Fruit fly (Drosophila melanogaster): ENCODE data around the gene Fic.

Gene Fic

DNA sequence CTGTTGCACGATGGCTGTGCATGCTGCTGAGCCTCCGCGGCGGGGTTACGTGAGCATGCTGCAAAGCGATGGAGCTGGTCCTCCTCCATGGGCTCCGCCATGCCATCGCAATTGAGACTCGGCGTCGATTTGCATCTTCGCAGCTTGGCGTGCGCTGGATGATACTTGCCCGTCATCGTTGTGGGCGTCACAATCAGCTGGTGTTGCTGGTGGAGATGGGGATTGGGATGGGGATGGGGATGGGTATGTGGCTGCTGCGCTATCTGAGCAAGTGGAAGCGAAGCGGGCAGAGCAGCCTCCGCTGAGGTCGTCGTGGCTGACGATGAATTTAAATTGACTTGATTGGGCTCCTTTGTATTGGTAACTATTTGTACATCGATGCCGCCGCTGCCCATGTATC is 39.3 kb downstream of the Fic start (continued):
- TF ChIP-seq Blimp-1 (GFP tag; optimal IDR thresholded peaks at IDR 0.05) (no peak), Sox14 (GFP tag; optimal IDR thresholded peaks at IDR 0.05) (no peak)

- TF ChIP-seq CG6792 (GFP tag; optimal IDR thresholded peaks at IDR 0.05), result no peak
- TF ChIP-seq CG11902 (GFP tag; optimal IDR thresholded peaks at IDR 0.05), result no peak
- no peak for TF ChIP-seq Blimp-1 (GFP tag; optimal IDR thresholded peaks at IDR 0.05)
- peak; percentile 38 for TF ChIP-seq Hr4 (GFP tag; optimal IDR thresholded peaks at IDR 0.05)
- TF ChIP-seq CG6276 (GFP tag; optimal IDR thresholded peaks at IDR 0.05), result peak; percentile 7
- no peak for TF ChIP-seq Lpt (GFP tag; optimal IDR thresholded peaks at IDR 0.05)
- TF ChIP-seq Met (GFP tag; optimal IDR thresholded peaks at IDR 0.05), result no peak
- TF ChIP-seq CG32006 (GFP tag; optimal IDR thresholded peaks at IDR 0.05), result peak; percentile 51
- TF ChIP-seq CG16779 (tag; optimal IDR thresholded peaks at IDR 0.05), result no peak
- TF ChIP-seq cyc (GFP tag; optimal IDR thresholded peaks at IDR 0.05), result no peak
- TF ChIP-seq acj6 (GFP tag; optimal IDR thresholded peaks at IDR 0.05), result no peak
- TF ChIP-seq dsx (GFP tag; optimal IDR thresholded peaks at IDR 0.05; ENCODE audit: poor library complexity, severe bottlenecking), result no peak
- no peak for TF ChIP-seq topi (GFP tag; optimal IDR thresholded peaks at IDR 0.05)
- TF ChIP-seq CG6808 (GFP tag; optimal IDR thresholded peaks at IDR 0.05), result no peak
- TF ChIP-seq pdm3 (GFP tag; optimal IDR thresholded peaks at IDR 0.05), result no peak
- TF ChIP-seq Eip78C (GFP tag), result no peak
- TF ChIP-seq CG11294 (GFP tag; IDR thresholded peaks at IDR 0.05), result no peak
- TF ChIP-seq CG4318 (GFP tag; optimal IDR thresholded peaks at IDR 0.05), result no peak
- TF ChIP-seq achi (GFP tag; optimal IDR thresholded peaks at IDR 0.05), result no peak
- no peak for TF ChIP-seq Gug (GFP tag; IDR thresholded peaks at IDR 0.05)
- TF ChIP-seq CG10631 (GFP tag; optimal IDR thresholded peaks at IDR 0.05), result no peak
- TF ChIP-seq Ets96B (tag; optimal IDR thresholded peaks at IDR 0.05), result no peak
- TF ChIP-seq svp (GFP tag), result peak; percentile 55
- TF ChIP-seq fkh (GFP tag; optimal IDR thresholded peaks at IDR 0.05), result peak; percentile 32
- peak in 1 of 2 experiments; percentile 17 for TF ChIP-seq salr (GFP tag; optimal IDR thresholded peaks at IDR 0.05)
- TF ChIP-seq CG7368 (GFP tag; optimal IDR thresholded peaks at IDR 0.05), result no peak
- TF ChIP-seq dac (GFP tag; optimal IDR thresholded peaks at IDR 0.05), result peak; percentile 6
- TF ChIP-seq CG6854 (GFP tag; optimal IDR thresholded peaks at IDR 0.05), result no peak
- TF ChIP-seq CG31627 (GFP tag; optimal IDR thresholded peaks at IDR 0.05), result no peak
- no peak for TF ChIP-seq CG34406 (GFP tag; optimal IDR thresholded peaks at IDR 0.05)
- no peak for TF ChIP-seq Smox (GFP tag; optimal IDR thresholded peaks at IDR 0.05)
- no peak for TF ChIP-seq CG3919 (GFP tag; optimal IDR thresholded peaks at IDR 0.05)
- TF ChIP-seq Ets21C (GFP tag; optimal IDR thresholded peaks at IDR 0.05), result no peak
- TF ChIP-seq CG11762 (GFP tag; optimal IDR thresholded peaks at IDR 0.05; ENCODE audit: insufficient read depth), result no peak
- no peak for TF ChIP-seq CG8319 (GFP tag; optimal IDR thresholded peaks at IDR 0.05)
- TF ChIP-seq eg (GFP tag; IDR thresholded peaks at IDR 0.05), result peak; percentile 62; the same call in 2 of the 3 replicates
- TF ChIP-seq CG6163 (GFP tag; IDR thresholded peaks at IDR 0.05), result no peak
- no peak for TF ChIP-seq fd59A (GFP tag; optimal IDR thresholded peaks at IDR 0.05)
- TF ChIP-seq Sox14 (GFP tag; optimal IDR thresholded peaks at IDR 0.05), result no peak
- TF ChIP-seq CG8632 (GFP tag; optimal IDR thresholded peaks at IDR 0.05), result no peak
- no peak for TF ChIP-seq OdsH (GFP tag; optimal IDR thresholded peaks at IDR 0.05)
- 0 out of 2 replicates have a peak, but pooled peaks have one; percentile 26 for TF ChIP-seq CG15336 (GFP tag; IDR thresholded peaks at IDR 0.05)
These were observed 40.1 kb downstream of the Fic start for dm6 chr2L:6464270-6464669.

DNA sequence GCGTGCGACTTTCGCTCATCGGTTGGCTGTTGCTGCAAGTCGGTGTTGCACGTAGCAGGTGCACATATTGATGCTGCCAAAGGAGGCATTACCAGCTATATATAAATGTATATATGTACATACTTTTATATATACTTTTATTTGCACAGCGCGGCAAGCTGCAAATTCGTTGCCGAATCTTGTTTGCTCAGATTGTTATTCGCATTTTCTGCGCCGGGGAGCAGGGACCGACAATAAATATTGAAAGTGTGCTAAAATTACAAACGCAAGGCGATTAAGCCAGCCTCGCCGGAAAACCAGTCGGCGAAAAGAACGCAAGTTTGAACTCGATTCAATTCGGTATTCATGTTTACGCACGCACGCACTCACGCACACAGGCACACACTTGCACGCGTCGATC is 40.6 kb downstream of the Fic start:
- TF ChIP-seq CG6854 (GFP tag; optimal IDR thresholded peaks at IDR 0.05) (peak; percentile 3), CG10669 (GFP tag; optimal IDR thresholded peaks at IDR 0.05) (no peak), Blimp-1 (GFP tag; optimal IDR thresholded peaks at IDR 0.05) (peak; percentile 39), CG8119 (GFP tag; IDR thresholded peaks at IDR 0.05) (0 out of 3 replicates have a peak, but pooled peaks have one; percentile 2), Hr39 (GFP tag; optimal IDR thresholded peaks at IDR 0.05) (no peak), vri (GFP tag; optimal IDR thresholded peaks at IDR 0.05) (peak; percentile 18), ss (GFP tag; optimal IDR thresholded peaks at IDR 0.05) (peak in 1 of 2 experiments; percentile 48), CG8632 (GFP tag; optimal IDR thresholded peaks at IDR 0.05) (no peak)
